Worm (Caenorhabditis elegans) whole organism, L3 larva: ENCODE measurements around the gene srbc-58.

Source experiments
- ama-1 ChIP-seq: fragments of 150-350 bp; optimal IDR thresholded peaks from 2 replicates; lab custom pipeline; 2018
- ceh-9 ChIP-seq: sonication (generic microtip); optimal IDR thresholded peaks from 2 replicates; lab custom pipeline; 2018; ENCODE audit warnings: missing biosample characterization, missing genetic modification characterization
- fkh-10 ChIP-seq: sonication (generic microtip); optimal IDR thresholded peaks from 2 replicates; lab custom pipeline; 2017; ENCODE audit warnings: missing biosample characterization, missing genetic modification reagents, missing genetic modification characterization
- lin-15B ChIP-seq: fragments of 150-350 bp; optimal IDR thresholded peaks from 2 replicates; lab custom pipeline; 2014; ENCODE audit warnings: missing biosample characterization, missing genetic modification characterization
- lin-39 ChIP-seq: fragments of 150-350 bp; optimal IDR thresholded peaks from 2 replicates; lab custom pipeline; 2018; ENCODE audit warnings: missing biosample characterization, missing genetic modification reagents, missing genetic modification characterization
- lsy-12 ChIP-seq: sonication (generic microtip); optimal IDR thresholded peaks from 2 replicates; lab custom pipeline; 2016; ENCODE audit warnings: mild to moderate bottlenecking, missing genetic modification characterization, missing compliant biosample characterization
- nhr-12 ChIP-seq: fragments of 150-350 bp; optimal IDR thresholded peaks from 2 replicates; lab custom pipeline; 2014; ENCODE audit warnings: missing biosample characterization, missing genetic modification characterization
- pqm-1 ChIP-seq: fragments of 150-350 bp; optimal IDR thresholded peaks from 2 replicates; lab custom pipeline; 2017; ENCODE audit warnings: missing biosample characterization, missing genetic modification characterization, inconsistent platforms
- skn-1 ChIP-seq: fragments of 150-350 bp; optimal IDR thresholded peaks from 2 replicates; lab custom pipeline; 2014; ENCODE audit warnings: missing biosample characterization, missing genetic modification characterization
- unc-39 ChIP-seq: sonication (generic microtip); optimal IDR thresholded peaks from 4 replicates; lab custom pipeline; 2017; ENCODE audit warnings: missing biosample characterization, missing genetic modification characterization
- zag-1 ChIP-seq: fragments of 150-350 bp; optimal IDR thresholded peaks from 2 replicates; lab custom pipeline; 2014; ENCODE audit warnings: missing biosample characterization, missing genetic modification characterization
- ztf-4 ChIP-seq: fragments of 150-350 bp; optimal IDR thresholded peaks from 2 replicates; lab custom pipeline; 2014; ENCODE audit warnings: missing biosample characterization, missing genetic modification characterization

ce11 chrV:777285-777684, 2.5 kb downstream of the srbc-58 start, which contains the start of gene R09E12.9:
- peak; percentile 15 for TF ChIP-seq lin-15B (tag; lab: Kevin White, UChicago)
- TF ChIP-seq skn-1 (tag; lab: Kevin White, UChicago), result no peak
- TF ChIP-seq nhr-12 (tag; lab: Kevin White, UChicago), result no peak
- no peak for TF ChIP-seq ceh-9 (tag; lab: Kevin White, UChicago)
- TF ChIP-seq ztf-4, result no peak
- no peak for TF ChIP-seq lsy-12 (tag; lab: Kevin White, UChicago)
- TF ChIP-seq zag-1 (tag; lab: Kevin White, UChicago), result no peak
- no peak for TF ChIP-seq fkh-10 (GFP tag; lab: Kevin White, UChicago)
- TF ChIP-seq lin-39 (tag; lab: Kevin White, UChicago), result no peak
- TF ChIP-seq pqm-1, result no peak
- TF ChIP-seq unc-39 (tag; lab: Kevin White, UChicago), result no peak
- TF ChIP-seq ama-1, result no peak
